Fruit fly (Drosophila melanogaster): Measurements from ENCODE around the gene brk.

Gene brk

dm6 chrX:7333298-7333743 is 25.6 kb downstream of the brk start (continued):
- TF ChIP-seq insv (GFP tag; optimal IDR thresholded peaks at IDR 0.05) (peak in 1 of 2 experiments; percentile 16), CG2129 (GFP tag; IDR thresholded peaks at IDR 0.05; ENCODE audit: partially characterized antibody) (no peak), CG33557 (GFP tag; optimal IDR thresholded peaks at IDR 0.05) (peak; percentile 74), CG4282 (GFP tag; optimal IDR thresholded peaks at IDR 0.05) (no peak), slou (GFP tag; optimal IDR thresholded peaks at IDR 0.05) (no peak), kah (GFP tag; optimal IDR thresholded peaks at IDR 0.05) (no peak), CG14860 (GFP tag; IDR thresholded peaks at IDR 0.05; ENCODE audit: partially characterized antibody) (no peak), CG14667 (GFP tag; IDR thresholded peaks at IDR 0.05) (no peak), CG2712 (tag; optimal IDR thresholded peaks at IDR 0.05) (no peak), slbo (GFP tag; IDR thresholded peaks at IDR 0.05) (no peak), CG17361 (GFP tag; IDR thresholded peaks at IDR 0.05) (no peak), CG31365 (tag; optimal IDR thresholded peaks at IDR 0.05) (peak; percentile 12), CG12236 (GFP tag; optimal IDR thresholded peaks at IDR 0.05) (peak; percentile 52), CG11504 (tag; optimal IDR thresholded peaks at IDR 0.05) (no peak), B-H2 (GFP tag; optimal IDR thresholded peaks at IDR 0.05) (peak; percentile 7), Drgx (GFP tag; IDR thresholded peaks at IDR 0.05) (no peak), sna (GFP tag; IDR thresholded peaks at IDR 0.05; ENCODE audit: partially characterized antibody) (no peak), nerfin-1 (tag; optimal IDR thresholded peaks at IDR 0.05) (peak; percentile 28), CG11695 (GFP tag; IDR thresholded peaks at IDR 0.05) (peak; percentile 58; the same call in 2 of the 3 replicates), CG6175 (GFP tag; IDR thresholded peaks at IDR 0.05) (no peak), CG11456 (GFP tag; IDR thresholded peaks at IDR 0.05) (no peak), CG13624 (GFP tag; optimal IDR thresholded peaks at IDR 0.05) (no peak), CG12942 (GFP tag; optimal IDR thresholded peaks at IDR 0.05) (no peak), CG9876 (GFP tag; optimal IDR thresholded peaks at IDR 0.05) (peak; percentile 24), CG3838 (GFP tag; optimal IDR thresholded peaks at IDR 0.05) (peak; percentile 56), CG13123 (GFP tag; optimal IDR thresholded peaks at IDR 0.05) (peak; percentile 21), tup (GFP tag; optimal IDR thresholded peaks at IDR 0.05) (peak; percentile 65), CG17359 (tag; optimal IDR thresholded peaks at IDR 0.05) (peak; percentile 52), CG15479 (GFP tag; optimal IDR thresholded peaks at IDR 0.05) (peak; percentile 4), dysf (GFP tag; IDR thresholded peaks at IDR 0.05) (no peak; the same call in 2 of the 3 replicates), CG14965 (GFP tag; optimal IDR thresholded peaks at IDR 0.05; ENCODE audit: borderline replicate concordance) (no peak), E2f1 (GFP tag; IDR thresholded peaks at IDR 0.05) (peak; percentile 20; the same call in 1 of the 2 replicates), Dfd (GFP tag; optimal IDR thresholded peaks at IDR 0.05) (no peak), gcm (GFP tag; optimal IDR thresholded peaks at IDR 0.05) (no peak), CG11723 (GFP tag; optimal IDR thresholded peaks at IDR 0.05) (no peak), amos (GFP tag; IDR thresholded peaks at IDR 0.05; ENCODE audit: partially characterized antibody) (no peak), dan (GFP tag; IDR thresholded peaks at IDR 0.05) (no peak), CG6272 (GFP tag; IDR thresholded peaks at IDR 0.05) (no peak), B-H1 (GFP tag; IDR thresholded peaks at IDR 0.05) (no peak), eyg (GFP tag; optimal IDR thresholded peaks at IDR 0.05) (no peak), CG13287 (GFP tag; IDR thresholded peaks at IDR 0.05; ENCODE audit: partially characterized antibody) (no peak), hth (optimal IDR thresholded peaks at IDR 0.05) (no peak), CG5953 (GFP tag; IDR thresholded peaks at IDR 0.05) (peak; percentile 54; the same call in 1 of the 2 replicates), lab (GFP tag; optimal IDR thresholded peaks at IDR 0.05) (peak; percentile 35), CG10267 (tag; optimal IDR thresholded peaks at IDR 0.05) (no peak), E2f2 (GFP tag; IDR thresholded peaks at IDR 0.05) (no peak; the same call in 1 of the 2 replicates), NFAT (GFP tag; IDR thresholded peaks at IDR 0.05) (no peak), CG16863 (GFP tag; optimal IDR thresholded peaks at IDR 0.05) (no peak), CG8388 (GFP tag; optimal IDR thresholded peaks at IDR 0.05) (no peak), CG31441 (GFP tag; IDR thresholded peaks at IDR 0.05) (no peak), az2 (GFP tag; optimal IDR thresholded peaks at IDR 0.05) (no peak)
